Fruit fly (Drosophila melanogaster) whole organism, embryonic: ENCODE results near the gene CG3517.
A peak's percentile ranks its signal among the peaks of the same experiment; 100 is the strongest.

Experiments used
- B-H1 ChIP-seq: fragments of 200-800 bp; sonication (Bioruptor generic); IDR thresholded peaks from 3 replicates; pipeline ENCODE4 v1.3.6; 2022; ENCODE audit warnings: missing biosample characterization, missing genetic modification characterization
- BtbVII ChIP-seq: fragments of 200-800 bp; sonication (Bioruptor generic); optimal IDR thresholded peaks from 3 replicates; lab custom pipeline; 2017; ENCODE audit warnings: missing biosample characterization, mild to moderate bottlenecking, missing genetic modification characterization
- CG10267 ChIP-seq: fragments of 200-800 bp; sonication (Bioruptor generic); optimal IDR thresholded peaks from 2 replicates; lab custom pipeline; 2018; ENCODE audit warnings: missing biosample characterization, mild to moderate bottlenecking, missing genetic modification characterization, moderate library complexity
- CG11695 ChIP-seq: fragments of 200-800 bp; sonication (Bioruptor generic); IDR thresholded peaks from 3 replicates; pipeline ENCODE4 v1.3.6; 2022; ENCODE audit warnings: missing biosample characterization, missing genetic modification characterization
- CG12391 ChIP-seq: fragments of 200-800 bp; sonication (Bioruptor generic); optimal IDR thresholded peaks from 3 replicates; lab custom pipeline; 2018; ENCODE audit warnings: missing biosample characterization, mild to moderate bottlenecking, missing genetic modification characterization, moderate library complexity
- CG12942 ChIP-seq: fragments of 200-800 bp; sonication (Bioruptor generic); optimal IDR thresholded peaks from 3 replicates; lab custom pipeline; 2016; ENCODE audit warnings: missing biosample characterization, missing genetic modification characterization
- CG13424 ChIP-seq: fragments of 200-800 bp; sonication (Bioruptor generic); optimal IDR thresholded peaks from 2 replicates; lab custom pipeline; 2019; ENCODE audit warnings: missing biosample characterization, mild to moderate bottlenecking, missing genetic modification characterization, moderate library complexity
- CG14710 ChIP-seq: fragments of 200-800 bp; sonication (Bioruptor generic); optimal IDR thresholded peaks from 3 replicates; lab custom pipeline; 2019; ENCODE audit warnings: missing biosample characterization, mild to moderate bottlenecking, missing genetic modification characterization, moderate library complexity
- CG14965 ChIP-seq: fragments of 200-800 bp; sonication (Bioruptor generic); optimal IDR thresholded peaks from 2 replicates; lab custom pipeline; 2016; ENCODE audit warnings: missing biosample characterization, missing genetic modification characterization, borderline replicate concordance
- CG1602 ChIP-seq: fragments of 200-800 bp; sonication (Bioruptor generic); optimal IDR thresholded peaks from 3 replicates; lab custom pipeline; 2016; ENCODE audit warnings: missing biosample characterization, missing genetic modification characterization
- CG18011 ChIP-seq: fragments of 200-800 bp; sonication (Bioruptor generic); optimal IDR thresholded peaks from 2 replicates; lab custom pipeline; 2017; ENCODE audit warnings: missing biosample characterization, missing genetic modification characterization, mild to moderate bottlenecking, moderate library complexity, missing genotype
- CG2202 ChIP-seq: fragments of 200-800 bp; sonication (Bioruptor generic); optimal IDR thresholded peaks from 2 replicates; lab custom pipeline; 2018; ENCODE audit warnings: missing biosample characterization, mild to moderate bottlenecking, missing genetic modification characterization
- CG2875 ChIP-seq: fragments of 200-800 bp; sonication (Bioruptor generic); optimal IDR thresholded peaks from 2 replicates; lab custom pipeline; 2017; ENCODE audit warnings: missing biosample characterization, mild to moderate bottlenecking, missing genetic modification characterization, missing genetic modification reagents
- CG2889 ChIP-seq: fragments of 200-800 bp; sonication (Bioruptor generic); IDR thresholded peaks from 3 replicates; pipeline ENCODE4 v1.3.6; 2022; ENCODE audit warnings: missing biosample characterization, missing genetic modification characterization
- CG34376 ChIP-seq: fragments of 200-800 bp; sonication (Bioruptor generic); optimal IDR thresholded peaks from 2 replicates; lab custom pipeline; 2018; ENCODE audit warnings: missing biosample characterization, mild to moderate bottlenecking, missing genetic modification characterization
- CG4360 ChIP-seq: fragments of 200-800 bp; sonication (Bioruptor generic); IDR thresholded peaks from 2 replicates; pipeline ENCODE4 v1.3.6; 2022; ENCODE audit warnings: missing biosample characterization, missing genetic modification characterization
- CG6765 ChIP-seq: fragments of 200-800 bp; sonication (Bioruptor generic); optimal IDR thresholded peaks from 3 replicates; lab custom pipeline; 2017; ENCODE audit warnings: missing biosample characterization, mild to moderate bottlenecking, missing genetic modification characterization
- CG7357 ChIP-seq: fragments of 200-800 bp; sonication (Bioruptor generic); IDR thresholded peaks from 3 replicates; pipeline ENCODE4 v1.3.6; 2022; ENCODE audit warnings: missing biosample characterization, missing genetic modification characterization
- CTCF ChIP-seq: fragments of 200-800 bp; sonication (Bioruptor generic); optimal IDR thresholded peaks from 2 replicates; lab custom pipeline; 2017; ENCODE audit warnings: missing biosample characterization, mild to moderate bottlenecking, missing genetic modification characterization, moderate library complexity
- Gsc ChIP-seq: fragments of 200-800 bp; sonication (Bioruptor generic); IDR thresholded peaks from 2 replicates; pipeline ENCODE4 v1.3.6; 2022; ENCODE audit warnings: missing biosample characterization, missing genetic modification characterization
- H2.0 ChIP-seq: fragments of 200-800 bp; sonication (Bioruptor generic); IDR thresholded peaks from 2 replicates; pipeline ENCODE4 v1.3.6; 2022; ENCODE audit warnings: missing biosample characterization, missing genetic modification characterization
- Hand ChIP-seq: fragments of 200-800 bp; sonication (Bioruptor generic); optimal IDR thresholded peaks from 2 replicates; lab custom pipeline; 2017; ENCODE audit warnings: mild to moderate bottlenecking, missing biosample characterization, missing genetic modification reagents, missing genetic modification characterization
- Hr39 ChIP-seq: fragments of >200 bp; optimal IDR thresholded peaks from 2 replicates; lab custom pipeline; 2017
- Hr78 ChIP-seq, 2 experiments: fragments of 200-800 bp in 1 of 2; fragments of >200 bp in 1 of 2; sonication (Bioruptor generic) in 1 of 2; optimal IDR thresholded peaks; 2 replicates each; lab custom pipeline; 2017 to 2019; ENCODE audit warnings: missing biosample characterization in 2 of 2, missing genetic modification characterization in 2 of 2, mild to moderate bottlenecking in 1 of 2, moderate library complexity in 1 of 2
- abd-A ChIP-seq: fragments of 200-800 bp; sonication (Bioruptor generic); optimal IDR thresholded peaks from 3 replicates; lab custom pipeline; 2019; ENCODE audit warnings: missing biosample characterization, mild to moderate bottlenecking, missing genetic modification characterization, moderate library complexity
- aop ChIP-seq: fragments of 200-800 bp; sonication (Bioruptor generic); IDR thresholded peaks from 2 replicates; pipeline ENCODE4 v1.3.6; 2022; ENCODE audit warnings: missing biosample characterization, missing genetic modification characterization
- ato ChIP-seq: fragments of 200-800 bp; sonication (Bioruptor generic); IDR thresholded peaks from 2 replicates; pipeline ENCODE4 v1.3.6; 2022; ENCODE audit warnings: missing biosample characterization, missing genetic modification characterization; ENCODE audit not compliant: partially characterized antibody
- chn ChIP-seq: fragments of 200-800 bp; sonication (Bioruptor generic); optimal IDR thresholded peaks from 2 replicates; lab custom pipeline; 2016; ENCODE audit warnings: missing biosample characterization, missing genetic modification characterization
- dmrt11E ChIP-seq: fragments of 200-800 bp; sonication (Bioruptor generic); optimal IDR thresholded peaks from 3 replicates; lab custom pipeline; 2018; ENCODE audit warnings: missing biosample characterization, mild to moderate bottlenecking, missing genetic modification characterization, moderate library complexity
- fd64A ChIP-seq: fragments of 200-800 bp; sonication (Bioruptor generic); optimal IDR thresholded peaks from 3 replicates; lab custom pipeline; 2018; ENCODE audit warnings: missing biosample characterization, mild to moderate bottlenecking, missing genetic modification characterization
- fru ChIP-seq: fragments of >200 bp; optimal IDR thresholded peaks from 2 replicates; lab custom pipeline; 2017
- gfzf ChIP-seq: fragments of 200-800 bp; sonication (Bioruptor generic); optimal IDR thresholded peaks from 2 replicates; lab custom pipeline; 2016; ENCODE audit warnings: missing biosample characterization, mild to moderate bottlenecking, missing genetic modification characterization, moderate library complexity
- gro ChIP-seq: fragments of 200-800 bp; sonication (Bioruptor generic); optimal IDR thresholded peaks from 2 replicates; lab custom pipeline; 2016; ENCODE audit warnings: missing biosample characterization, missing genetic modification characterization
- gsb-n ChIP-seq: fragments of 200-800 bp; sonication (Bioruptor generic); optimal IDR thresholded peaks from 3 replicates; lab custom pipeline; 2018; ENCODE audit warnings: missing biosample characterization, mild to moderate bottlenecking, missing genetic modification characterization
- hth ChIP-seq: fragments of >200 bp; optimal IDR thresholded peaks from 2 replicates; lab custom pipeline; 2017; ENCODE audit warnings: inconsistent platforms
- knrl ChIP-seq: fragments of 200-800 bp; sonication (Bioruptor generic); IDR thresholded peaks from 3 replicates; pipeline ENCODE4 v1.3.6; 2022; ENCODE audit warnings: missing biosample characterization, missing genetic modification characterization; ENCODE audit not compliant: partially characterized antibody
- lbe ChIP-seq: fragments of 200-800 bp; sonication (Bioruptor generic); optimal IDR thresholded peaks from 2 replicates; lab custom pipeline; 2016; ENCODE audit warnings: missing biosample characterization, mild to moderate bottlenecking, missing genetic modification characterization
- lov ChIP-seq, 2 experiments: fragments of 200-800 bp in 1 of 2; fragments of >200 bp in 1 of 2; sonication (Bioruptor generic) in 1 of 2; IDR thresholded peaks in 1 of 2; optimal IDR thresholded peaks in 1 of 2; 2 replicates in 1 of 2; 3 replicates in 1 of 2; pipeline versions ENCODE4 v1.3.6 to Lab custom; 2017 to 2022; ENCODE audit warnings: missing biosample characterization in 1 of 2, missing genetic modification characterization in 1 of 2
- mam ChIP-seq: fragments of 200-800 bp; sonication (Bioruptor generic); optimal IDR thresholded peaks from 3 replicates; lab custom pipeline; 2016; ENCODE audit warnings: missing biosample characterization, missing genetic modification characterization
- odd ChIP-seq: fragments of 200-800 bp; sonication (Bioruptor generic); optimal IDR thresholded peaks from 2 replicates; lab custom pipeline; 2017; ENCODE audit warnings: missing biosample characterization, mild to moderate bottlenecking, missing genetic modification characterization
- pita ChIP-seq: fragments of 200-800 bp; sonication (Bioruptor generic); optimal IDR thresholded peaks from 2 replicates; lab custom pipeline; 2017; ENCODE audit warnings: missing biosample characterization, mild to moderate bottlenecking, missing genetic modification characterization
- pros ChIP-seq: fragments of 200-800 bp; sonication (Bioruptor generic); optimal IDR thresholded peaks from 3 replicates; lab custom pipeline; 2019; ENCODE audit warnings: missing biosample characterization, mild to moderate bottlenecking, missing genetic modification characterization, moderate library complexity
- ro ChIP-seq: fragments of 200-800 bp; sonication (Bioruptor generic); IDR thresholded peaks from 2 replicates; pipeline ENCODE4 v1.3.6; 2022; ENCODE audit warnings: missing biosample characterization, missing genetic modification characterization
- seq ChIP-seq: fragments of 200-800 bp; sonication (Bioruptor generic); IDR thresholded peaks from 2 replicates; pipeline ENCODE4 v1.3.6; 2022; ENCODE audit warnings: missing biosample characterization, missing genetic modification characterization
- sima ChIP-seq: fragments of 200-800 bp; sonication (Bioruptor generic); optimal IDR thresholded peaks from 2 replicates; lab custom pipeline; 2016; ENCODE audit warnings: missing biosample characterization, missing genetic modification characterization
- sob ChIP-seq: fragments of 200-800 bp; sonication (Bioruptor generic); IDR thresholded peaks from 2 replicates; pipeline ENCODE4 v1.3.6; 2022; ENCODE audit warnings: missing biosample characterization, missing genetic modification characterization
- sqz ChIP-seq: fragments of 200-800 bp; sonication (Bioruptor generic); optimal IDR thresholded peaks from 3 replicates; lab custom pipeline; 2018; ENCODE audit warnings: missing biosample characterization, mild to moderate bottlenecking, missing genetic modification characterization
- toy ChIP-seq: fragments of 200-800 bp; sonication (Bioruptor generic); IDR thresholded peaks from 2 replicates; pipeline ENCODE4 v1.3.6; 2022; ENCODE audit warnings: missing biosample characterization, missing genetic modification characterization
- zen2 ChIP-seq: fragments of 200-800 bp; sonication (Bioruptor generic); IDR thresholded peaks from 3 replicates; pipeline ENCODE4 v1.3.6; 2022; ENCODE audit warnings: missing biosample characterization, missing genetic modification characterization; ENCODE audit not compliant: partially characterized antibody

Gene CG3517

dm6 chr3R:19460409-19461217 is 35.6 kb upstream of the CG3517 start, which contains the start of gene Dys (continued):
- peak; percentile 84 for TF ChIP-seq H2.0 (GFP tag; lab: Robert Waterston, UW)
- TF ChIP-seq zen2: no peak
- no peak for TF ChIP-seq Hr39 (lab: Kevin White, UChicago)
- TF ChIP-seq lov (optimal IDR thresholded peaks at IDR 0.05; lab: Kevin White, UChicago): no peak
- no peak for TF ChIP-seq lov (GFP tag; IDR thresholded peaks at IDR 0.05; lab: Robert Waterston, UW)
- no peak for TF ChIP-seq abd-A (tag; lab: Kevin White, UChicago)
- TF ChIP-seq lbe: peak; percentile 78
- TF ChIP-seq sima (GFP tag; lab: Kevin White, UChicago): peak; percentile 60
- TF ChIP-seq CG6765 (GFP tag; lab: Kevin White, UChicago): peak; percentile 53
- peak; percentile 86 for TF ChIP-seq dmrt11E (tag; lab: Kevin White, UChicago)
- peak; percentile 93 for TF ChIP-seq mam (GFP tag; lab: Kevin White, UChicago)
- TF ChIP-seq ato (GFP tag; lab: Robert Waterston, UW): no peak
- peak; percentile 91 for TF ChIP-seq sob (GFP tag; lab: Robert Waterston, UW)
- no peak for TF ChIP-seq knrl (GFP tag; lab: Robert Waterston, UW)
- TF ChIP-seq aop (GFP tag; lab: Robert Waterston, UW): no peak
- no peak for TF ChIP-seq CG14965
- peak; percentile 80 for TF ChIP-seq CG11695 (GFP tag; lab: Robert Waterston, UW)
- TF ChIP-seq sqz: peak; percentile 52
- peak; percentile 89 for TF ChIP-seq CG13424 (tag; lab: Kevin White, UChicago)
- TF ChIP-seq B-H1: peak; percentile 75
- TF ChIP-seq pita (GFP tag; lab: Kevin White, UChicago): no peak
- TF ChIP-seq CG2889 (GFP tag; lab: Robert Waterston, UW): peak; percentile 81
- peak; percentile 52 for TF ChIP-seq CG18011 (GFP tag; lab: Kevin White, UChicago)
- no peak for TF ChIP-seq hth (lab: Kevin White, UChicago)
- TF ChIP-seq chn (GFP tag; lab: Kevin White, UChicago): peak; percentile 62
- peak; percentile 18 for TF ChIP-seq fd64A (GFP tag; lab: Kevin White, UChicago)
- peak; percentile 74 for TF ChIP-seq Hand (GFP tag; lab: Kevin White, UChicago)
- TF ChIP-seq Gsc (GFP tag; lab: Robert Waterston, UW): no peak
- peak; percentile 84 for TF ChIP-seq CG1602 (GFP tag; lab: Kevin White, UChicago)
- TF ChIP-seq gfzf (GFP tag; lab: Kevin White, UChicago): no peak
- TF ChIP-seq odd: peak; percentile 77
- TF ChIP-seq CG34376 (GFP tag; lab: Kevin White, UChicago): peak; percentile 33
- TF ChIP-seq CG7357 (GFP tag; lab: Robert Waterston, UW): peak; percentile 71
- peak; percentile 71 for TF ChIP-seq CG2875
- peak; percentile 60 for TF ChIP-seq CG12942
- TF ChIP-seq gro: peak; percentile 86
- TF ChIP-seq Hr78 (GFP tag; optimal IDR thresholded peaks at IDR 0.05; lab: Kevin White, UChicago): peak in 1 of 2 experiments; percentile 47
- TF ChIP-seq seq (GFP tag; lab: Robert Waterston, UW): peak; percentile 78
- no peak; the same call in 1 of the 2 replicates for TF ChIP-seq ro (GFP tag; lab: Robert Waterston, UW)
- peak; percentile 80 for TF ChIP-seq CG14710
- TF ChIP-seq fru (lab: Kevin White, UChicago): no peak
- peak; percentile 86 for TF ChIP-seq BtbVII (GFP tag; lab: Kevin White, UChicago)
- peak; percentile 87 for TF ChIP-seq gsb-n (tag; lab: Kevin White, UChicago)
- peak; percentile 76 for TF ChIP-seq CG10267 (tag; lab: Kevin White, UChicago)
- peak; percentile 87 for TF ChIP-seq CG12391 (tag; lab: Kevin White, UChicago)
- TF ChIP-seq pros (GFP tag; lab: Kevin White, UChicago): no peak
- peak; percentile 69; the same call in 1 of the 2 replicates for TF ChIP-seq toy (GFP tag; lab: Robert Waterston, UW)
- 0 out of 2 replicates have a peak, but pooled peaks have one; percentile 29 for TF ChIP-seq CG4360 (GFP tag; lab: Robert Waterston, UW)
- TF ChIP-seq CG2202 (tag; lab: Kevin White, UChicago): peak; percentile 50
- TF ChIP-seq CTCF: no peak
